Worm (Caenorhabditis elegans) whole organism, L4/young adult: ENCODE measurements around the gene mlc-3.

ENCODE experiments used
- dao-5 ChIP-seq: sonication (generic microtip); optimal IDR thresholded peaks from 2 replicates; lab custom pipeline; 2016; ENCODE audit warnings: missing genotype, missing genetic modification characterization, moderate library complexity, missing compliant biosample characterization
- him-1 ChIP-seq: sonication (generic microtip); optimal IDR thresholded peaks from 2 replicates; lab custom pipeline; 2016; ENCODE audit warnings: missing genotype, missing genetic modification reagents, missing genetic modification characterization, missing compliant biosample characterization

ce11 chrIII:5603439-5603986 lies 38.7 kb downstream of the mlc-3 start, which contains the start of gene madf-11:
- TF ChIP-seq him-1 (no peak), dao-5 (tag; lab: Kevin White, UChicago) (no peak)
